Fruit fly (Drosophila melanogaster) whole organism, prepupa: ENCODE results near the gene CG9316.

Experiments
- Blimp-1 ChIP-seq: fragments of 200-800 bp; sonication (Bioruptor generic); optimal IDR thresholded peaks from 3 replicates; lab custom pipeline; 2017; ENCODE audit warnings: missing biosample characterization, missing genetic modification characterization, mild to moderate bottlenecking, moderate library complexity, missing genetic modification reagents
- CG10669 ChIP-seq: fragments of 200-800 bp; sonication (Bioruptor generic); optimal IDR thresholded peaks from 3 replicates; lab custom pipeline; 2018; ENCODE audit warnings: missing biosample characterization, mild to moderate bottlenecking, missing genetic modification characterization, moderate library complexity
- CG11294 ChIP-seq: fragments of 200-800 bp; sonication (Bioruptor generic); IDR thresholded peaks from 2 replicates; pipeline ENCODE4 v1.3.6; 2022; ENCODE audit warnings: missing biosample characterization, missing genetic modification characterization
- CG11762 ChIP-seq: fragments of 200-800 bp; sonication (Bioruptor generic); optimal IDR thresholded peaks from 3 replicates; lab custom pipeline; 2016; ENCODE audit warnings: missing biosample characterization, missing genetic modification characterization; ENCODE audit not compliant: insufficient read depth
- CG11902 ChIP-seq: fragments of 200-800 bp; sonication (Bioruptor generic); optimal IDR thresholded peaks from 3 replicates; lab custom pipeline; 2016; ENCODE audit warnings: missing biosample characterization, missing genetic modification characterization
- CG15336 ChIP-seq: fragments of 200-800 bp; sonication (Bioruptor generic); IDR thresholded peaks from 2 replicates; pipeline ENCODE4 v1.3.6; 2022; ENCODE audit warnings: missing biosample characterization, missing genetic modification characterization
- CG1621 ChIP-seq: fragments of 200-800 bp; sonication (Bioruptor generic); optimal IDR thresholded peaks from 3 replicates; lab custom pipeline; 2018; ENCODE audit warnings: missing biosample characterization, mild to moderate bottlenecking, missing genetic modification characterization
- CG16779 ChIP-seq: fragments of 200-800 bp; sonication (Bioruptor generic); optimal IDR thresholded peaks from 3 replicates; lab custom pipeline; 2017; ENCODE audit warnings: missing biosample characterization, mild to moderate bottlenecking, missing genetic modification characterization
- CG3032 ChIP-seq: fragments of 200-800 bp; optimal IDR thresholded peaks from 2 replicates; lab custom pipeline; 2019; ENCODE audit warnings: missing biosample characterization, mild to moderate bottlenecking, missing genetic modification characterization, moderate library complexity
- CG31627 ChIP-seq: fragments of 200-800 bp; sonication (Bioruptor generic); optimal IDR thresholded peaks from 3 replicates; lab custom pipeline; 2016; ENCODE audit warnings: missing biosample characterization, missing genetic modification characterization
- CG32006 ChIP-seq: fragments of 200-800 bp; sonication (Bioruptor generic); optimal IDR thresholded peaks from 3 replicates; lab custom pipeline; 2017; ENCODE audit warnings: missing biosample characterization, mild to moderate bottlenecking, missing genetic modification characterization
- CG34406 ChIP-seq: fragments of 200-800 bp; sonication (Bioruptor generic); optimal IDR thresholded peaks from 3 replicates; lab custom pipeline; 2016; ENCODE audit warnings: missing biosample characterization, missing genetic modification characterization
- CG3919 ChIP-seq: fragments of 200-800 bp; sonication (Bioruptor generic); optimal IDR thresholded peaks from 3 replicates; lab custom pipeline; 2016; ENCODE audit warnings: missing biosample characterization, missing genetic modification characterization
- CG4318 ChIP-seq: fragments of 200-800 bp; sonication (Bioruptor generic); optimal IDR thresholded peaks from 3 replicates; lab custom pipeline; 2017; ENCODE audit warnings: missing biosample characterization, mild to moderate bottlenecking, missing genetic modification characterization
- CG6163 ChIP-seq: fragments of 200-800 bp; sonication (Bioruptor generic); IDR thresholded peaks from 3 replicates; pipeline ENCODE4 v1.3.6; 2022; ENCODE audit warnings: missing biosample characterization, missing genetic modification characterization
- CG6276 ChIP-seq: fragments of 200-800 bp; sonication (Bioruptor generic); optimal IDR thresholded peaks from 2 replicates; lab custom pipeline; 2017; ENCODE audit warnings: missing biosample characterization, mild to moderate bottlenecking, missing genetic modification characterization
- CG6808 ChIP-seq: fragments of 200-800 bp; sonication (Bioruptor generic); optimal IDR thresholded peaks from 3 replicates; lab custom pipeline; 2017; ENCODE audit warnings: missing biosample characterization, missing genetic modification characterization, mild to moderate bottlenecking, moderate library complexity, missing genetic modification reagents
- CG7368 ChIP-seq: fragments of 200-800 bp; sonication (Bioruptor generic); optimal IDR thresholded peaks from 3 replicates; lab custom pipeline; 2016; ENCODE audit warnings: missing biosample characterization, missing genetic modification characterization
- CG8119 ChIP-seq: fragments of 200-800 bp; sonication (Bioruptor generic); IDR thresholded peaks from 3 replicates; pipeline ENCODE4 v1.3.6; 2022; ENCODE audit warnings: missing biosample characterization, missing genetic modification characterization
- CG8319 ChIP-seq: fragments of 200-800 bp; sonication (Bioruptor generic); optimal IDR thresholded peaks from 3 replicates; lab custom pipeline; 2016; ENCODE audit warnings: missing biosample characterization, missing genetic modification characterization
- CG8632 ChIP-seq: fragments of 200-800 bp; sonication (Bioruptor generic); optimal IDR thresholded peaks from 3 replicates; lab custom pipeline; 2016; ENCODE audit warnings: missing biosample characterization, missing genetic modification characterization
- CG9139 ChIP-seq: fragments of 200-800 bp; sonication (Bioruptor generic); optimal IDR thresholded peaks from 3 replicates; lab custom pipeline; 2017; ENCODE audit warnings: missing biosample characterization, mild to moderate bottlenecking, missing genetic modification characterization
- Eip75B ChIP-seq: fragments of 200-800 bp; sonication (Bioruptor generic); optimal IDR thresholded peaks from 3 replicates; lab custom pipeline; 2016; ENCODE audit warnings: missing biosample characterization, missing genetic modification characterization
- Eip78C ChIP-seq: fragments of 200-800 bp; sonication (Bioruptor generic); peaks from one replicate; lab custom pipeline; 2016; ENCODE audit warnings: missing biosample characterization, missing genetic modification characterization
- Ets21C ChIP-seq: fragments of 200-800 bp; sonication (Bioruptor generic); optimal IDR thresholded peaks from 3 replicates; lab custom pipeline; 2016; ENCODE audit warnings: missing biosample characterization, missing genetic modification characterization
- Gug ChIP-seq: fragments of 200-800 bp; sonication (Bioruptor generic); IDR thresholded peaks from 2 replicates; pipeline ENCODE4 v1.3.6; 2022; ENCODE audit warnings: missing biosample characterization, missing genetic modification characterization
- Hr38 ChIP-seq: sonication (Bioruptor generic); optimal IDR thresholded peaks from 2 replicates; lab custom pipeline; 2016; ENCODE audit warnings: missing biosample characterization, missing genetic modification characterization
- Hr39 ChIP-seq: fragments of 200-800 bp; sonication (Bioruptor generic); optimal IDR thresholded peaks from 2 replicates; lab custom pipeline; 2016; ENCODE audit warnings: missing biosample characterization, missing genetic modification characterization
- Hr4 ChIP-seq: fragments of 200-800 bp; sonication (Bioruptor generic); optimal IDR thresholded peaks from 3 replicates; lab custom pipeline; 2016; ENCODE audit warnings: missing biosample characterization, missing genetic modification characterization
- Met ChIP-seq: fragments of 200-800 bp; sonication (Bioruptor generic); optimal IDR thresholded peaks from 3 replicates; lab custom pipeline; 2016; ENCODE audit warnings: missing biosample characterization, missing genetic modification characterization
- Smox ChIP-seq: fragments of 200-800 bp; sonication (Bioruptor generic); optimal IDR thresholded peaks from 3 replicates; lab custom pipeline; 2016; ENCODE audit warnings: missing biosample characterization, missing genetic modification characterization
- Sox102F ChIP-seq: fragments of 200-800 bp; sonication (Bioruptor generic); optimal IDR thresholded peaks from 2 replicates; lab custom pipeline; 2016; ENCODE audit warnings: missing biosample characterization, mild to moderate bottlenecking, missing genetic modification characterization
- Sox14 ChIP-seq: fragments of 200-800 bp; sonication (Bioruptor generic); optimal IDR thresholded peaks from 3 replicates; lab custom pipeline; 2016; ENCODE audit warnings: missing biosample characterization, missing genetic modification characterization
- acj6 ChIP-seq: fragments of 200-800 bp; sonication (Bioruptor generic); optimal IDR thresholded peaks from 3 replicates; lab custom pipeline; 2016; ENCODE audit warnings: missing biosample characterization, missing genetic modification characterization
- cyc ChIP-seq: fragments of 200-800 bp; sonication (Bioruptor generic); optimal IDR thresholded peaks from 3 replicates; lab custom pipeline; 2016; ENCODE audit warnings: missing biosample characterization, missing genetic modification characterization
- dac ChIP-seq: fragments of 200-800 bp; sonication (Bioruptor generic); optimal IDR thresholded peaks from 2 replicates; lab custom pipeline; 2017; ENCODE audit warnings: missing biosample characterization, mild to moderate bottlenecking, missing genetic modification characterization
- dsx ChIP-seq: fragments of 200-800 bp; optimal IDR thresholded peaks from 3 replicates; lab custom pipeline; 2019; ENCODE audit warnings: missing biosample characterization, mild to moderate bottlenecking, missing genetic modification characterization, moderate library complexity; ENCODE audit not compliant: poor library complexity, severe bottlenecking
- eg ChIP-seq: fragments of 200-800 bp; sonication (Bioruptor generic); IDR thresholded peaks from 3 replicates; pipeline ENCODE4 v1.3.6; 2022; ENCODE audit warnings: missing biosample characterization, missing genetic modification characterization
- esn ChIP-seq: fragments of 200-800 bp; sonication (Bioruptor generic); optimal IDR thresholded peaks from 2 replicates; lab custom pipeline; 2016; ENCODE audit warnings: missing biosample characterization, mild to moderate bottlenecking, missing genetic modification characterization, moderate library complexity
- fd59A ChIP-seq: fragments of 200-800 bp; sonication (Bioruptor generic); optimal IDR thresholded peaks from 2 replicates; lab custom pipeline; 2017; ENCODE audit warnings: missing biosample characterization, mild to moderate bottlenecking, missing genetic modification characterization, missing genetic modification reagents
- fd85E ChIP-seq: fragments of 200-800 bp; sonication (Bioruptor generic); optimal IDR thresholded peaks from 3 replicates; lab custom pipeline; 2016; ENCODE audit warnings: missing biosample characterization, missing genetic modification characterization
- fkh ChIP-seq: fragments of 200-800 bp; sonication (Bioruptor generic); optimal IDR thresholded peaks from 3 replicates; lab custom pipeline; 2017; ENCODE audit warnings: missing biosample characterization, mild to moderate bottlenecking, missing genetic modification characterization, moderate library complexity
- lz ChIP-seq: fragments of 200-800 bp; sonication (Bioruptor generic); optimal IDR thresholded peaks from 3 replicates; lab custom pipeline; 2016; ENCODE audit warnings: missing biosample characterization, missing genetic modification characterization
- net ChIP-seq: fragments of 200-800 bp; sonication (Bioruptor generic); optimal IDR thresholded peaks from 3 replicates; lab custom pipeline; 2016; ENCODE audit warnings: missing biosample characterization, missing genetic modification characterization
- pdm3 ChIP-seq: fragments of 200-800 bp; sonication (Bioruptor generic); optimal IDR thresholded peaks from 3 replicates; lab custom pipeline; 2016; ENCODE audit warnings: missing biosample characterization, missing genetic modification characterization
- salr ChIP-seq, 2 experiments: fragments of 200-800 bp; sonication (Bioruptor generic); optimal IDR thresholded peaks; 3 replicates each; lab custom pipeline; 2016 to 2018; ENCODE audit warnings: missing biosample characterization in 2 of 2, missing genetic modification characterization in 2 of 2, mild to moderate bottlenecking in 1 of 2
- ss ChIP-seq, 2 experiments: fragments of 200-800 bp; sonication (Bioruptor generic); optimal IDR thresholded peaks; 2 replicates in 1 of 2; 3 replicates in 1 of 2; lab custom pipeline; 2017 to 2018; ENCODE audit warnings: mild to moderate bottlenecking in 2 of 2, missing biosample characterization in 2 of 2, missing genetic modification characterization in 2 of 2, moderate library complexity in 1 of 2
- svp ChIP-seq: fragments of 200-800 bp; sonication (Bioruptor generic); peaks from one replicate; lab custom pipeline; 2016; ENCODE audit warnings: missing biosample characterization, missing genetic modification characterization
- vri ChIP-seq: fragments of 200-800 bp; sonication (Bioruptor generic); optimal IDR thresholded peaks from 3 replicates; lab custom pipeline; 2016; ENCODE audit warnings: missing biosample characterization, mild to moderate bottlenecking, missing genetic modification characterization

CG9316 gene

dm6 chr2L:20700534-20701239 lies 25.7 kb downstream of the CG9316 start (continued):
- TF ChIP-seq CG15336 (GFP tag; lab: Robert Waterston, UW) (peak; percentile 78), Sox14 (peak; percentile 69), ss (GFP tag; optimal IDR thresholded peaks at IDR 0.05; lab: Kevin White, UChicago) (peak; percentile 46 to 58), Hr4 (no peak), net (GFP tag; lab: Kevin White, UChicago) (peak; percentile 63), CG9139 (GFP tag; lab: Kevin White, UChicago) (no peak), CG6163 (peak; percentile 84), fd85E (no peak), CG6808 (GFP tag; lab: Kevin White, UChicago) (peak; percentile 53)

DNA sequence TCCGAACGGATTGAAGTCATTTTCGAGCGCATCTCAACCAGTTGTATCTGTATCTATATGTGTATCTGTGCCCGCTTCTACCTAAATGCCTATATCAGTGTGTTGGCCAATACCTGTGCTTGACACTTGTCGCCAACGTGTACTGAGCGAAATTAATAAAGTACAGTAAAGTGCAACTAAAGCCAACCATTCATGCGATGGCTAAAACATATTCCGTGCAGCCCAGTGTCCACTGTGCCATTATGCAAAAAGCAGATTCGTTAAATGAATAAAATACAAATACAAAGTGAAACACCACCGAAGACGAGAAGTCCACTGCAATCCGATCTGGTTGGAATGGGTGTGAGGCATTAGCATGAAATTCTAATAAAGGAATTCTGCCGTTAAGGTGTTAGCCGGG lies 31.3 kb downstream of the CG9316 start:
- TF ChIP-seq CG11902 (GFP tag; lab: Kevin White, UChicago) (no peak), CG16779 (tag; lab: Kevin White, UChicago) (no peak), dsx (GFP tag; lab: Kevin White, UChicago) (no peak), lz (GFP tag; lab: Kevin White, UChicago) (no peak), CG32006 (GFP tag; lab: Kevin White, UChicago) (peak; percentile 42), CG31627 (GFP tag; lab: Kevin White, UChicago) (no peak), CG11762 (GFP tag; lab: Kevin White, UChicago) (no peak), CG7368 (no peak), pdm3 (GFP tag; lab: Kevin White, UChicago) (peak; percentile 26), CG6276 (GFP tag; lab: Kevin White, UChicago) (no peak), CG1621 (tag; lab: Kevin White, UChicago) (no peak), CG4318 (GFP tag; lab: Kevin White, UChicago) (no peak), acj6 (peak; percentile 26), CG8319 (GFP tag; lab: Kevin White, UChicago) (no peak), CG9139 (GFP tag; lab: Kevin White, UChicago) (no peak), Sox102F (no peak), CG34406 (GFP tag; lab: Kevin White, UChicago) (peak; percentile 5), Ets21C (no peak), eg (GFP tag; lab: Robert Waterston, UW) (0 out of 3 replicates have a peak, but pooled peaks have one; percentile 19), svp (GFP tag; lab: Kevin White, UChicago) (peak; percentile 19), CG3032 (tag; lab: Kevin White, UChicago) (peak; percentile 2), Met (GFP tag; lab: Kevin White, UChicago) (no peak), cyc (GFP tag; lab: Kevin White, UChicago) (no peak), CG8119 (GFP tag; lab: Robert Waterston, UW) (no peak), Hr39 (no peak), CG8632 (GFP tag; lab: Kevin White, UChicago) (no peak), CG6808 (GFP tag; lab: Kevin White, UChicago) (peak; percentile 7), vri (GFP tag; lab: Kevin White, UChicago) (peak; percentile 18), Eip78C (peak; percentile 76), Sox14 (no peak), net (GFP tag; lab: Kevin White, UChicago) (no peak), esn (no peak), Eip75B (no peak), fkh (GFP tag; lab: Kevin White, UChicago) (no peak), dac (GFP tag; lab: Kevin White, UChicago) (no peak), CG6163 (no peak), Smox (GFP tag; lab: Kevin White, UChicago) (no peak), CG10669 (GFP tag; lab: Kevin White, UChicago) (no peak), CG3919 (peak; percentile 41), Hr38 (GFP tag; lab: Kevin White, UChicago) (no peak), salr (GFP tag; optimal IDR thresholded peaks at IDR 0.05; lab: Kevin White, UChicago) (no peak), fd59A (GFP tag; lab: Kevin White, UChicago) (no peak), Gug (GFP tag; lab: Robert Waterston, UW) (0 out of 2 replicates have a peak, but pooled peaks have one; percentile 10), Blimp-1 (GFP tag; lab: Kevin White, UChicago) (no peak), CG11294 (GFP tag; lab: Robert Waterston, UW) (no peak), Hr4 (no peak)
